Fruit fly (Drosophila melanogaster): ENCODE measurements around the gene CG34244.

DNA sequence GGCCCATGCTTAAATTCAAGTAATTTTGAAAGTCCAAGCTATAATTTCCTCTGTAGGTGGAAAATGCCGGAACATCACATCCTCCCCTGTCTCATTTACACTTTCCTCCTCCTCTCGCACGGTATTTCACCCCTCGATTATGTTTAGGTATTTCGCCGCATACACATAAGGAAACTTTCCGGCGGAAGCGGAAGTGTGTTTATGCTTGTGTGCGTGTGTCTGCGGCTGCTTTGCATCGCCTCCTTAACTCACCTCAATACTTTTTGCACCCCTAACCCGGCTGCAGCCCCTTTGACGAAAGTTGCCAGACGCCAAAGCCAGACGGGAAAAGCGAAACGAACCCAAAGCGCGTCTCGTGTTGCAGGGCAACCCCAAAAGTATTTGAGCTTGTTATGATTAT is 27.0 kb upstream of the CG34244 start:
- TF ChIP-seq CG8159 (tag; optimal IDR thresholded peaks at IDR 0.05) (no peak), CG34367 (tag; optimal IDR thresholded peaks at IDR 0.05) (no peak), Ets98B (GFP tag; IDR thresholded peaks at IDR 0.05) (no peak), Snoo (tag; optimal IDR thresholded peaks at IDR 0.05) (no peak), CG14655 (GFP tag; optimal IDR thresholded peaks at IDR 0.05) (no peak), EcR (GFP tag; optimal IDR thresholded peaks at IDR 0.05) (no peak), CG15710 (tag; optimal IDR thresholded peaks at IDR 0.05) (no peak), D1 (tag; optimal IDR thresholded peaks at IDR 0.05) (no peak), CG17806 (tag; optimal IDR thresholded peaks at IDR 0.05) (no peak), gl (tag; optimal IDR thresholded peaks at IDR 0.05) (no peak), CG13204 (GFP tag; optimal IDR thresholded peaks at IDR 0.05) (no peak), fd96Ca (GFP tag; IDR thresholded peaks at IDR 0.05) (no peak), Pif1B (GFP tag; optimal IDR thresholded peaks at IDR 0.05) (no peak)
